Fruit fly (Drosophila melanogaster): ENCODE data around the gene Faf2.
A peak's percentile ranks its signal among the peaks of the same experiment; 100 is the strongest.

The Faf2 gene

dm6 chr2L:18658108-18658507, 50.4 kb downstream of the Faf2 start (continued):
- TF ChIP-seq scrt (GFP tag; optimal IDR thresholded peaks at IDR 0.05): peak; percentile 12
- no peak for TF ChIP-seq HLHmδ (GFP tag; optimal IDR thresholded peaks at IDR 0.05)
- peak; percentile 53 for TF ChIP-seq lab (GFP tag; optimal IDR thresholded peaks at IDR 0.05)
- TF ChIP-seq CG13894 (tag; optimal IDR thresholded peaks at IDR 0.05): peak; percentile 1
- peak; percentile 36 for TF ChIP-seq Sox100B (GFP tag; optimal IDR thresholded peaks at IDR 0.05)
- peak; percentile 12 for TF ChIP-seq bcd (GFP tag; optimal IDR thresholded peaks at IDR 0.05)
- peak; percentile 66 for TF ChIP-seq CG18599 (GFP tag; optimal IDR thresholded peaks at IDR 0.05)
- TF ChIP-seq Abd-B (GFP tag; optimal IDR thresholded peaks at IDR 0.05): peak; percentile 33
- peak; percentile 55 for TF ChIP-seq CG3281 (GFP tag; optimal IDR thresholded peaks at IDR 0.05)
- TF ChIP-seq CG10147 (GFP tag; optimal IDR thresholded peaks at IDR 0.05): peak; percentile 55
- TF ChIP-seq esg (GFP tag; conservative IDR thresholded peaks at IDR 0.05): no peak
- TF ChIP-seq CG6854 (GFP tag; optimal IDR thresholded peaks at IDR 0.05): peak; percentile 35
- TF ChIP-seq CG18262 (tag; optimal IDR thresholded peaks at IDR 0.05): peak; percentile 26
- TF ChIP-seq CG9727 (GFP tag; optimal IDR thresholded peaks at IDR 0.05): peak; percentile 39
- peak; percentile 25; the same call in 1 of the 2 replicates for TF ChIP-seq Xrp1 (GFP tag; IDR thresholded peaks at IDR 0.05)
- no peak for TF ChIP-seq hkb (optimal IDR thresholded peaks at IDR 0.05)
- TF ChIP-seq hkb (GFP tag; IDR thresholded peaks at IDR 0.05): peak; percentile 48; the same call in 1 of the 2 replicates
- peak; percentile 64 for TF ChIP-seq CG7839 (tag; optimal IDR thresholded peaks at IDR 0.05)
- TF ChIP-seq Med (GFP tag): peak; percentile 28
- TF ChIP-seq CG2120 (GFP tag; optimal IDR thresholded peaks at IDR 0.05): peak; percentile 28
- peak; percentile 72 for TF ChIP-seq CG11504 (tag; optimal IDR thresholded peaks at IDR 0.05)
- peak; percentile 41; the same call in 1 of the 2 replicates for TF ChIP-seq slbo (GFP tag; IDR thresholded peaks at IDR 0.05)
- TF ChIP-seq CG8089 (GFP tag; optimal IDR thresholded peaks at IDR 0.05): no peak
- TF ChIP-seq Awh (GFP tag; IDR thresholded peaks at IDR 0.05): no peak
- TF ChIP-seq CG17361 (GFP tag; IDR thresholded peaks at IDR 0.05): peak; percentile 57; the same call in 2 of the 3 replicates
- TF ChIP-seq pnt (GFP tag; optimal IDR thresholded peaks at IDR 0.05): no peak
- TF ChIP-seq CG13424 (tag; optimal IDR thresholded peaks at IDR 0.05): peak; percentile 13
- no peak for TF ChIP-seq CG11085 (GFP tag; IDR thresholded peaks at IDR 0.05)
- no peak for TF ChIP-seq CG5180 (GFP tag; optimal IDR thresholded peaks at IDR 0.05)
- 0 out of 2 replicates have a peak, but pooled peaks have one; percentile 7 for TF ChIP-seq CG32772 (GFP tag; IDR thresholded peaks at IDR 0.05)
- TF ChIP-seq CoRest (tag; optimal IDR thresholded peaks at IDR 0.05): peak; percentile 57
- peak; percentile 34 for TF ChIP-seq CG30403 (GFP tag; optimal IDR thresholded peaks at IDR 0.05)
- peak; percentile 52 for TF ChIP-seq CG7556 (GFP tag; optimal IDR thresholded peaks at IDR 0.05)
- TF ChIP-seq CG11696 (GFP tag; IDR thresholded peaks at IDR 0.05): 0 out of 2 replicates have a peak, but pooled peaks have one; percentile 18
- peak; percentile 9 for TF ChIP-seq CG18619 (GFP tag; optimal IDR thresholded peaks at IDR 0.05)
- TF ChIP-seq caup (GFP tag; optimal IDR thresholded peaks at IDR 0.05; ENCODE audit: severe bottlenecking): peak; percentile 18
- TF ChIP-seq Dip2 (GFP tag; IDR thresholded peaks at IDR 0.05): no peak
- TF ChIP-seq Hr51 (GFP tag; optimal IDR thresholded peaks at IDR 0.05): peak in 1 of 2 experiments; percentile 52
- TF ChIP-seq Sin3A (optimal IDR thresholded peaks at IDR 0.05): no peak
- peak; percentile 54 for TF ChIP-seq Fer1 (GFP tag; optimal IDR thresholded peaks at IDR 0.05)
- TF ChIP-seq Poxn (GFP tag; IDR thresholded peaks at IDR 0.05): no peak
- TF ChIP-seq CG17359 (tag; optimal IDR thresholded peaks at IDR 0.05): peak; percentile 28
- peak; percentile 9 for TF ChIP-seq CG6683 (GFP tag; optimal IDR thresholded peaks at IDR 0.05)
- peak; percentile 14 for TF ChIP-seq Fer3 (tag; optimal IDR thresholded peaks at IDR 0.05)
- peak; percentile 28 for TF ChIP-seq CG6813 (GFP tag; optimal IDR thresholded peaks at IDR 0.05)
- TF ChIP-seq CG8924 (tag; optimal IDR thresholded peaks at IDR 0.05): peak; percentile 1
- TF ChIP-seq CG10267 (tag; optimal IDR thresholded peaks at IDR 0.05): peak; percentile 24
- no peak for TF ChIP-seq CG3163 (GFP tag; optimal IDR thresholded peaks at IDR 0.05)
- no peak for TF ChIP-seq odd (GFP tag; optimal IDR thresholded peaks at IDR 0.05)
- TF ChIP-seq CG12104 (GFP tag; optimal IDR thresholded peaks at IDR 0.05): peak; percentile 4
